Worm (Caenorhabditis elegans) whole organism, L4 larva: ENCODE measurements around the gene ZK892.6.

Source experiments
- D1046.2 ChIP-seq: fragments of 200-800 bp; sonication (Bioruptor generic); IDR thresholded peaks from 2 replicates; pipeline ENCODE4 v1.3.6; 2022; ENCODE audit warnings: missing genetic modification characterization, missing compliant biosample characterization
- F26F4.8 ChIP-seq: fragments of 200-800 bp; sonication (Bioruptor generic); conservative IDR thresholded peaks from 2 replicates; pipeline ENCODE4 v1.3.6; 2022; ENCODE audit warnings: missing genetic modification characterization, missing compliant biosample characterization
- F49E8.2 ChIP-seq: sonication (generic microtip); optimal IDR thresholded peaks from 2 replicates; lab custom pipeline; 2016; ENCODE audit warnings: missing compliant biosample characterization, mild to moderate bottlenecking, missing genetic modification characterization, borderline replicate concordance
- Y105C5A.15 ChIP-seq: fragments of 200-800 bp; sonication (Bioruptor generic); IDR thresholded peaks from 2 replicates; pipeline ENCODE4 v1.3.6; 2022; ENCODE audit warnings: missing genetic modification characterization, missing compliant biosample characterization
- Y5F2A.4 ChIP-seq: fragments of 200-800 bp; sonication (Bioruptor generic); optimal IDR thresholded peaks from 2 replicates; lab custom pipeline; 2018; ENCODE audit warnings: mild to moderate bottlenecking, missing genetic modification characterization, missing compliant biosample characterization
- Y75B8A.6 ChIP-seq: fragments of 200-800 bp; sonication (Bioruptor generic); IDR thresholded peaks from 2 replicates; pipeline ENCODE4 v1.3.6; 2022; ENCODE audit warnings: missing genetic modification reagents, missing genetic modification characterization, missing compliant biosample characterization
- ZK337.2 ChIP-seq: fragments of 200-800 bp; sonication (Bioruptor generic); IDR thresholded peaks from 2 replicates; pipeline ENCODE4 v1.3.6; 2022; ENCODE audit warnings: missing genetic modification reagents, missing genetic modification characterization, missing compliant biosample characterization
- aly-2 ChIP-seq: sonication (generic microtip); optimal IDR thresholded peaks from 2 replicates; lab custom pipeline; 2018; ENCODE audit warnings: missing biosample characterization, missing genetic modification characterization
- ama-1 ChIP-seq: fragments of 150-350 bp; optimal IDR thresholded peaks from 2 replicates; lab custom pipeline; 2014; ENCODE audit warnings: inconsistent platforms, mixed read lengths
- arid-1 ChIP-seq: fragments of 200-800 bp; sonication (Bioruptor generic); conservative IDR thresholded peaks from 2 replicates; pipeline ENCODE4 v1.3.6; 2022; ENCODE audit warnings: missing genetic modification reagents, missing genetic modification characterization, missing compliant biosample characterization
- attf-4 ChIP-seq: sonication (generic microtip); optimal IDR thresholded peaks from 3 replicates; lab custom pipeline; 2017; ENCODE audit warnings: missing biosample characterization, missing genetic modification characterization
- ceh-32 ChIP-seq: sonication (generic microtip); optimal IDR thresholded peaks from 2 replicates; lab custom pipeline; 2016; ENCODE audit warnings: mild to moderate bottlenecking, missing genetic modification characterization, missing compliant biosample characterization; ENCODE audit not compliant: poor library complexity
- ceh-62 ChIP-seq: sonication (generic microtip); optimal IDR thresholded peaks from 2 replicates; lab custom pipeline; 2017; ENCODE audit warnings: missing biosample characterization, missing genetic modification characterization
- ceh-82 ChIP-seq: sonication (generic microtip); optimal IDR thresholded peaks from 2 replicates; lab custom pipeline; 2017; ENCODE audit warnings: missing biosample characterization, missing genetic modification characterization
- ctbp-1 ChIP-seq: fragments of 200-800 bp; sonication (Bioruptor generic); IDR thresholded peaks from 2 replicates; pipeline ENCODE4 v1.3.6; 2022; ENCODE audit warnings: missing genetic modification reagents, missing genetic modification characterization, missing compliant biosample characterization
- daf-12 ChIP-seq: fragments of 150-350 bp; optimal IDR thresholded peaks from 2 replicates; lab custom pipeline; 2014; ENCODE audit warnings: missing biosample characterization, missing genetic modification reagents, missing genetic modification characterization
- daf-16 ChIP-seq, 3 experiments: sonication (generic microtip); optimal IDR thresholded peaks; 2 replicates each; lab custom pipeline; 2016 to 2017; ENCODE audit warnings: missing genetic modification characterization in 3 of 3, missing genetic modification reagents in 3 of 3, mild to moderate bottlenecking in 2 of 3, missing compliant biosample characterization in 2 of 3, missing biosample characterization in 1 of 3, moderate library complexity in 1 of 3
- dmd-8 ChIP-seq: fragments of 200-800 bp; sonication (Bioruptor generic); IDR thresholded peaks from 2 replicates; pipeline ENCODE4 v1.3.6; 2022; ENCODE audit warnings: missing genetic modification characterization, missing compliant biosample characterization
- dmd-9 ChIP-seq: fragments of 200-800 bp; sonication (Bioruptor generic); IDR thresholded peaks from 2 replicates; pipeline ENCODE4 v1.3.6; 2022; ENCODE audit warnings: missing genetic modification reagents, missing genetic modification characterization, missing compliant biosample characterization
- duxl-1 ChIP-seq: sonication (generic microtip); optimal IDR thresholded peaks from 2 replicates; lab custom pipeline; 2016; ENCODE audit warnings: mild to moderate bottlenecking, missing genetic modification characterization, moderate library complexity, missing compliant biosample characterization; ENCODE audit not compliant: poor library complexity
- egl-27 ChIP-seq: sonication (generic microtip); optimal IDR thresholded peaks from 3 replicates; lab custom pipeline; 2017; ENCODE audit warnings: missing biosample characterization, missing genetic modification reagents, missing genetic modification characterization
- fkh-10 ChIP-seq: fragments of 150-350 bp; optimal IDR thresholded peaks from 2 replicates; lab custom pipeline; 2014; ENCODE audit warnings: missing biosample characterization, missing genetic modification reagents, missing genetic modification characterization
- hif-1 ChIP-seq, 2 experiments: sonication (generic microtip); optimal IDR thresholded peaks; 2 replicates each; lab custom pipeline; 2016 to 2017; ENCODE audit warnings: missing compliant biosample characterization in 2 of 2, missing genetic modification characterization in 2 of 2, missing genetic modification reagents in 2 of 2, missing genotype in 2 of 2, mild to moderate bottlenecking in 1 of 2
- hlh-30 ChIP-seq: sonication (generic microtip); optimal IDR thresholded peaks from 2 replicates; lab custom pipeline; 2017; ENCODE audit warnings: antibody characterized with exemption, mild to moderate bottlenecking, missing genetic modification characterization, missing compliant biosample characterization; ENCODE audit not compliant: insufficient read depth
- lim-7 ChIP-seq: fragments of 200-800 bp; sonication (Bioruptor generic); IDR thresholded peaks from 2 replicates; pipeline ENCODE4 v1.3.6; 2022; ENCODE audit warnings: missing genetic modification characterization, missing compliant biosample characterization
- lin-15B ChIP-seq: fragments of 150-350 bp; sonication (generic microtip); optimal IDR thresholded peaks from 3 replicates; lab custom pipeline; 2014; ENCODE audit warnings: missing biosample characterization, missing genetic modification characterization
- lin-39 ChIP-seq: fragments of 150-350 bp; optimal IDR thresholded peaks from 2 replicates; lab custom pipeline; 2014; ENCODE audit warnings: missing biosample characterization, missing genetic modification reagents, missing genetic modification characterization
- lir-3 ChIP-seq: sonication (generic microtip); optimal IDR thresholded peaks from 2 replicates; lab custom pipeline; 2016; ENCODE audit warnings: mild to moderate bottlenecking, missing genetic modification characterization, missing compliant biosample characterization
- lsy-2 ChIP-seq, 2 experiments: fragments of 150-350 bp in 1 of 2; sonication (generic microtip) in 1 of 2; optimal IDR thresholded peaks; 2 replicates each; lab custom pipeline; 2014 to 2017; ENCODE audit warnings: missing biosample characterization in 2 of 2, missing genetic modification characterization in 2 of 2
- madf-5 ChIP-seq, 2 experiments: fragments of 200-800 bp; sonication (Bioruptor generic); IDR thresholded peaks; 2 replicates each; pipeline ENCODE4 v1.3.6; 2022; ENCODE audit warnings: missing compliant biosample characterization in 2 of 2, missing genetic modification characterization in 2 of 2
- mdl-1 ChIP-seq, 2 experiments: fragments of 150-350 bp in 1 of 2; sonication (generic microtip) in 1 of 2; optimal IDR thresholded peaks; 2 replicates each; lab custom pipeline; 2014 to 2017; ENCODE audit warnings: missing biosample characterization in 2 of 2, missing genetic modification characterization in 2 of 2
- mxl-2 ChIP-seq: fragments of 200-800 bp; sonication (Bioruptor generic); conservative IDR thresholded peaks from 2 replicates; pipeline ENCODE4 v1.3.6; 2022; ENCODE audit warnings: missing genetic modification reagents, missing genetic modification characterization, missing compliant biosample characterization
- nhr-11 ChIP-seq: fragments of 150-350 bp; optimal IDR thresholded peaks from 2 replicates; lab custom pipeline; 2014; ENCODE audit warnings: missing biosample characterization, missing genetic modification characterization
- nhr-111 ChIP-seq: fragments of 200-800 bp; sonication (Bioruptor generic); optimal IDR thresholded peaks from 2 replicates; lab custom pipeline; 2018; ENCODE audit warnings: mild to moderate bottlenecking, missing genetic modification characterization, missing compliant biosample characterization
- nhr-237 ChIP-seq: sonication (generic microtip); optimal IDR thresholded peaks from 2 replicates; lab custom pipeline; 2017; ENCODE audit warnings: missing biosample characterization, missing genetic modification characterization
- nhr-28 ChIP-seq: fragments of 150-350 bp; optimal IDR thresholded peaks from 2 replicates; lab custom pipeline; 2014; ENCODE audit warnings: missing biosample characterization, missing genetic modification characterization
- pha-4 ChIP-seq, 2 experiments: fragments of 150-350 bp in 1 of 2; fragments of 200-800 bp in 1 of 2; sonication (Bioruptor generic) in 1 of 2; IDR thresholded peaks in 1 of 2; optimal IDR thresholded peaks in 1 of 2; 2 replicates each; pipeline versions ENCODE4 v1.3.6 to Lab custom; 2014 to 2022; ENCODE audit warnings: missing genetic modification characterization in 2 of 2, missing genetic modification reagents in 2 of 2, missing biosample characterization in 1 of 2, missing compliant biosample characterization in 1 of 2
- php-3 ChIP-seq: fragments of 200-800 bp; sonication (Bioruptor generic); IDR thresholded peaks from 2 replicates; pipeline ENCODE4 v1.3.6; 2022; ENCODE audit warnings: missing genetic modification reagents, missing genetic modification characterization, missing compliant biosample characterization
- rbr-2 ChIP-seq: sonication (generic microtip); optimal IDR thresholded peaks from 2 replicates; lab custom pipeline; 2016; ENCODE audit warnings: missing genotype, missing genetic modification characterization, missing compliant biosample characterization
- sdz-12 ChIP-seq: fragments of 200-800 bp; sonication (Bioruptor generic); optimal IDR thresholded peaks from 2 replicates; lab custom pipeline; 2018; ENCODE audit warnings: mild to moderate bottlenecking, missing genetic modification characterization, missing compliant biosample characterization
- set-16 ChIP-seq: fragments of 200-800 bp; sonication (Bioruptor generic); IDR thresholded peaks from 2 replicates; pipeline ENCODE4 v1.3.6; 2022; ENCODE audit warnings: missing genetic modification reagents, missing genetic modification characterization, missing compliant biosample characterization
- skn-1 ChIP-seq: fragments of 150-350 bp; optimal IDR thresholded peaks from 2 replicates; lab custom pipeline; 2014; ENCODE audit warnings: missing biosample characterization, missing genetic modification characterization
- tag-97 ChIP-seq: fragments of 200-800 bp; sonication (Bioruptor generic); IDR thresholded peaks from 2 replicates; pipeline ENCODE4 v1.3.6; 2022; ENCODE audit warnings: missing genetic modification characterization, missing compliant biosample characterization
- tra-1 ChIP-seq: fragments of 200-800 bp; sonication (Bioruptor generic); IDR thresholded peaks from 2 replicates; pipeline ENCODE4 v1.3.6; 2022; ENCODE audit warnings: missing genetic modification reagents, missing genetic modification characterization, missing compliant biosample characterization
- unc-130 ChIP-seq: sonication (generic microtip); optimal IDR thresholded peaks from 2 replicates; lab custom pipeline; 2016; ENCODE audit warnings: missing genetic modification reagents, missing genetic modification characterization, missing compliant biosample characterization
- unc-62 ChIP-seq, 3 experiments: fragments of 150-350 bp in 1 of 3; sonication (generic microtip); optimal IDR thresholded peaks in 2 of 3; peaks in 1 of 3; 1 replicate in 1 of 3; 2 replicates in 2 of 3; lab custom pipeline; 2014 to 2017; ENCODE audit warnings: missing biosample characterization in 3 of 3, missing genetic modification characterization in 3 of 3, missing genetic modification reagents in 3 of 3, missing genotype in 1 of 3
- zag-1 ChIP-seq: fragments of 150-350 bp; optimal IDR thresholded peaks from 2 replicates; lab custom pipeline; 2014; ENCODE audit warnings: missing biosample characterization, missing genetic modification characterization
- zfp-2 ChIP-seq: sonication (generic microtip); optimal IDR thresholded peaks from 2 replicates; lab custom pipeline; 2016; ENCODE audit warnings: mild to moderate bottlenecking, missing genetic modification characterization, missing compliant biosample characterization
- zfp-3 ChIP-seq: fragments of 200-800 bp; sonication (Bioruptor generic); conservative IDR thresholded peaks from 2 replicates; pipeline ENCODE4 v1.3.6; 2022; ENCODE audit warnings: missing genetic modification reagents, missing genetic modification characterization, missing compliant biosample characterization

The ZK892.6 gene

ce11 chrII:9934570-9934969 is 45.4 kb downstream of the ZK892.6 start (continued):
- TF ChIP-seq D1046.2 (GFP tag; lab: Robert Waterston, UW) (0 out of 2 replicates have a peak, but pooled peaks have one; percentile 25), nhr-111 (peak; percentile 58), aly-2 (tag; lab: Kevin White, UChicago) (no peak), F26F4.8 (no peak), ceh-32 (tag; lab: Kevin White, UChicago) (no peak), Y5F2A.4 (no peak), sdz-12 (GFP tag; lab: Kevin White, UChicago) (peak; percentile 65), daf-16 (GFP tag; optimal IDR thresholded peaks at IDR 0.05; lab: Kevin White, UChicago) (no peak), daf-16 (tag; optimal IDR thresholded peaks at IDR 0.05; lab: Kevin White, UChicago) (peak; percentile 14), egl-27 (tag; lab: Kevin White, UChicago) (no peak), lsy-2 (tag; optimal IDR thresholded peaks at IDR 0.05; lab: Kevin White, UChicago) (no peak), ceh-62 (no peak), attf-4 (tag; lab: Kevin White, UChicago) (no peak), mdl-1 (tag; optimal IDR thresholded peaks at IDR 0.05; lab: Kevin White, UChicago) (no peak), duxl-1 (tag; lab: Kevin White, UChicago) (peak; percentile 8), skn-1 (tag; lab: Kevin White, UChicago) (no peak), php-3 (GFP tag; lab: Robert Waterston, UW) (0 out of 2 replicates have a peak, but pooled peaks have one; percentile 32), dmd-9 (GFP tag; lab: Robert Waterston, UW) (no peak), zag-1 (tag; lab: Kevin White, UChicago) (no peak), lim-7 (GFP tag; lab: Robert Waterston, UW) (0 out of 2 replicates have a peak, but pooled peaks have one; percentile 61), daf-12 (tag; lab: Kevin White, UChicago) (no peak), set-16 (GFP tag; lab: Robert Waterston, UW) (no peak), nhr-28 (no peak), arid-1 (GFP tag; lab: Robert Waterston, UW) (0 out of 2 replicates have a peak, but pooled peaks have one; percentile 32), mxl-2 (GFP tag; lab: Robert Waterston, UW) (no peak), lir-3 (tag; lab: Kevin White, UChicago) (no peak), ama-1 (lab: Kevin White, UChicago) (peak; percentile 39), madf-5 (GFP tag; IDR thresholded peaks at IDR 0.05; lab: Robert Waterston, UW) (0 out of 4 replicates have a peak, but pooled peaks of 1 of the 2 experiments have one; percentile 36), F49E8.2 (tag; lab: Kevin White, UChicago) (no peak), zfp-2 (no peak), ctbp-1 (GFP tag; lab: Robert Waterston, UW) (0 out of 2 replicates have a peak, but pooled peaks have one; percentile 24), zfp-3 (GFP tag; lab: Robert Waterston, UW) (no peak), tra-1 (GFP tag; lab: Robert Waterston, UW) (no peak), pha-4 (GFP tag; IDR thresholded peaks at IDR 0.05; lab: Robert Waterston, UW) (no peak), pha-4 (tag; optimal IDR thresholded peaks at IDR 0.05; lab: Kevin White, UChicago) (no peak), lin-15B (no peak), hlh-30 (tag; lab: Kevin White, UChicago) (no peak), hif-1 (tag; optimal IDR thresholded peaks at IDR 0.05; lab: Kevin White, UChicago) (no peak), ZK337.2 (GFP tag; lab: Robert Waterston, UW) (0 out of 2 replicates have a peak, but pooled peaks have one; percentile 15), Y75B8A.6 (GFP tag; lab: Robert Waterston, UW) (no peak), rbr-2 (tag; lab: Kevin White, UChicago) (no peak), dmd-8 (GFP tag; lab: Robert Waterston, UW) (no peak), nhr-237 (tag; lab: Kevin White, UChicago) (no peak), unc-130 (GFP tag; lab: Kevin White, UChicago) (no peak), tag-97 (GFP tag; lab: Robert Waterston, UW) (no peak), nhr-11 (tag; lab: Kevin White, UChicago) (no peak), fkh-10 (GFP tag; lab: Kevin White, UChicago) (no peak), unc-62 (GFP tag; optimal IDR thresholded peaks at IDR 0.05 in 1 of 2; lab: Kevin White, UChicago) (no peak), unc-62 (tag; optimal IDR thresholded peaks at IDR 0.05; lab: Kevin White, UChicago) (no peak), Y105C5A.15 (GFP tag; lab: Robert Waterston, UW) (no peak), ceh-82 (tag; lab: Kevin White, UChicago) (no peak), lin-39 (tag; lab: Kevin White, UChicago) (no peak)
